Fruit fly (Drosophila melanogaster) whole organism, embryonic: ENCODE measurements around the gene CG9222.

ENCODE experiments used
- Abd-B ChIP-seq: fragments of 200-800 bp; sonication (Bioruptor generic); optimal IDR thresholded peaks from 2 replicates; lab custom pipeline; 2018; ENCODE audit warnings: missing biosample characterization, mild to moderate bottlenecking, missing genetic modification characterization, moderate library complexity
- Ada2b ChIP-seq: fragments of 200-800 bp; sonication (Bioruptor generic); IDR thresholded peaks from 2 replicates; pipeline ENCODE4 v1.3.6; 2022; ENCODE audit warnings: missing biosample characterization, missing genetic modification characterization
- CG10147 ChIP-seq: fragments of 200-800 bp; sonication (Bioruptor generic); optimal IDR thresholded peaks from 2 replicates; lab custom pipeline; 2019; ENCODE audit warnings: missing biosample characterization, mild to moderate bottlenecking, missing genetic modification characterization, moderate library complexity
- CG1024 ChIP-seq: fragments of 200-800 bp; sonication (Bioruptor generic); IDR thresholded peaks from 2 replicates; pipeline ENCODE4 v1.3.6; 2022; ENCODE audit warnings: missing biosample characterization, missing genetic modification characterization
- CG11560 ChIP-seq: fragments of 200-800 bp; sonication (Bioruptor generic); IDR thresholded peaks from 3 replicates; pipeline ENCODE4 v1.3.6; 2022; ENCODE audit warnings: missing biosample characterization, missing genetic modification characterization
- CG12219 ChIP-seq: fragments of 200-800 bp; sonication (Bioruptor generic); optimal IDR thresholded peaks from 3 replicates; lab custom pipeline; 2018; ENCODE audit warnings: missing biosample characterization, mild to moderate bottlenecking, missing genetic modification characterization
- CG1233 ChIP-seq: fragments of 200-800 bp; sonication (Bioruptor generic); optimal IDR thresholded peaks from 4 replicates; lab custom pipeline; 2018; ENCODE audit warnings: missing biosample characterization, mild to moderate bottlenecking, missing genetic modification characterization
- CG13296 ChIP-seq: fragments of 200-800 bp; sonication (Bioruptor generic); optimal IDR thresholded peaks from 3 replicates; lab custom pipeline; 2018; ENCODE audit warnings: missing biosample characterization, mild to moderate bottlenecking, missing genetic modification characterization
- CG14710 ChIP-seq: fragments of 200-800 bp; sonication (Bioruptor generic); optimal IDR thresholded peaks from 3 replicates; lab custom pipeline; 2019; ENCODE audit warnings: missing biosample characterization, mild to moderate bottlenecking, missing genetic modification characterization, moderate library complexity
- CG15073 ChIP-seq: fragments of 200-800 bp; sonication (Bioruptor generic); optimal IDR thresholded peaks from 2 replicates; lab custom pipeline; 2016; ENCODE audit warnings: missing biosample characterization, missing genetic modification characterization
- CG16779 ChIP-seq: fragments of 200-800 bp; sonication (Bioruptor generic); IDR thresholded peaks from 2 replicates; pipeline ENCODE4 v1.3.6; 2022; ENCODE audit warnings: missing biosample characterization, missing genetic modification characterization
- CG17359 ChIP-seq: fragments of 200-800 bp; sonication (Bioruptor generic); optimal IDR thresholded peaks from 3 replicates; lab custom pipeline; 2018; ENCODE audit warnings: missing biosample characterization, mild to moderate bottlenecking, missing genetic modification characterization, moderate library complexity
- CG17568 ChIP-seq: fragments of 200-800 bp; sonication (Bioruptor generic); optimal IDR thresholded peaks from 2 replicates; lab custom pipeline; 2018; ENCODE audit warnings: missing biosample characterization, mild to moderate bottlenecking, missing genetic modification characterization, moderate library complexity
- CG2116 ChIP-seq: fragments of 200-800 bp; sonication (Bioruptor generic); optimal IDR thresholded peaks from 3 replicates; lab custom pipeline; 2018; ENCODE audit warnings: missing biosample characterization, mild to moderate bottlenecking, missing genetic modification characterization
- CG3065 ChIP-seq: fragments of 200-800 bp; sonication (Bioruptor generic); optimal IDR thresholded peaks from 2 replicates; lab custom pipeline; 2016; ENCODE audit warnings: missing biosample characterization, missing genetic modification characterization
- CG31224 ChIP-seq: fragments of 200-800 bp; sonication (Bioruptor generic); IDR thresholded peaks from 2 replicates; pipeline ENCODE4 v1.3.6; 2022; ENCODE audit warnings: missing biosample characterization, missing genetic modification characterization
- CG33213 ChIP-seq: fragments of 200-800 bp; sonication (Bioruptor generic); optimal IDR thresholded peaks from 3 replicates; lab custom pipeline; 2016; ENCODE audit warnings: missing biosample characterization, missing genetic modification characterization
- CG33557 ChIP-seq: fragments of 200-800 bp; sonication (Bioruptor generic); optimal IDR thresholded peaks from 2 replicates; lab custom pipeline; 2019; ENCODE audit warnings: missing biosample characterization, mild to moderate bottlenecking, missing genetic modification characterization, moderate library complexity
- CG34422 ChIP-seq: fragments of 200-800 bp; sonication (Bioruptor generic); IDR thresholded peaks from 3 replicates; pipeline ENCODE4 v1.3.6; 2022; ENCODE audit warnings: missing biosample characterization, missing genetic modification characterization
- CG3847 ChIP-seq: fragments of 200-800 bp; sonication (Bioruptor generic); IDR thresholded peaks from 2 replicates; pipeline ENCODE4 v1.3.6; 2022; ENCODE audit warnings: missing biosample characterization, missing genetic modification characterization
- CG7987 ChIP-seq: fragments of 200-800 bp; sonication (Bioruptor generic); optimal IDR thresholded peaks from 2 replicates; lab custom pipeline; 2018; ENCODE audit warnings: missing biosample characterization, mild to moderate bottlenecking, missing genetic modification characterization, moderate library complexity
- GATAe ChIP-seq: fragments of 200-800 bp; sonication (Bioruptor generic); conservative IDR thresholded peaks from 2 replicates; pipeline ENCODE4 v1.3.6; 2022; ENCODE audit warnings: missing biosample characterization, missing genetic modification characterization
- Hr39 ChIP-seq: fragments of >200 bp; optimal IDR thresholded peaks from 2 replicates; lab custom pipeline; 2017
- Hr78 ChIP-seq, 2 experiments: fragments of 200-800 bp in 1 of 2; fragments of >200 bp in 1 of 2; sonication (Bioruptor generic) in 1 of 2; optimal IDR thresholded peaks; 2 replicates each; lab custom pipeline; 2017 to 2019; ENCODE audit warnings: missing biosample characterization in 2 of 2, missing genetic modification characterization in 2 of 2, mild to moderate bottlenecking in 1 of 2, moderate library complexity in 1 of 2
- MBD-R2 ChIP-seq: fragments of 200-800 bp; sonication (Bioruptor generic); IDR thresholded peaks from 2 replicates; pipeline ENCODE4 v1.3.6; 2022; ENCODE audit warnings: missing biosample characterization, missing genetic modification characterization
- Side ChIP-seq: fragments of 200-800 bp; sonication (Bioruptor generic); optimal IDR thresholded peaks from 2 replicates; lab custom pipeline; 2016; ENCODE audit warnings: missing biosample characterization, missing genetic modification characterization
- Six4 ChIP-seq: fragments of 200-800 bp; sonication (Bioruptor generic); optimal IDR thresholded peaks from 2 replicates; lab custom pipeline; 2016; ENCODE audit warnings: missing biosample characterization, missing genetic modification characterization
- Vsx1 ChIP-seq: fragments of 200-800 bp; sonication (Bioruptor generic); optimal IDR thresholded peaks from 2 replicates; lab custom pipeline; 2017; ENCODE audit warnings: missing biosample characterization, mild to moderate bottlenecking, missing genetic modification characterization, missing genetic modification reagents
- YL-1 ChIP-seq: fragments of 200-800 bp; sonication (Bioruptor generic); optimal IDR thresholded peaks from 3 replicates; lab custom pipeline; 2017; ENCODE audit warnings: missing biosample characterization, mild to moderate bottlenecking, missing genetic modification characterization
- cg ChIP-seq: fragments of 200-800 bp; sonication (Bioruptor generic); optimal IDR thresholded peaks from 3 replicates; lab custom pipeline; 2019; ENCODE audit warnings: missing biosample characterization, mild to moderate bottlenecking, missing genetic modification characterization, moderate library complexity
- chm ChIP-seq: fragments of 200-800 bp; sonication (Bioruptor generic); IDR thresholded peaks from 2 replicates; pipeline ENCODE4 v1.3.6; 2022; ENCODE audit warnings: missing biosample characterization, missing genetic modification characterization
- croc ChIP-seq: fragments of 200-800 bp; sonication (Bioruptor generic); conservative IDR thresholded peaks from 3 replicates; pipeline ENCODE4 v1.3.6; 2022; ENCODE audit warnings: missing biosample characterization, missing genetic modification characterization
- dimm ChIP-seq: fragments of 200-800 bp; sonication (Bioruptor generic); IDR thresholded peaks from 2 replicates; pipeline ENCODE4 v1.3.6; 2022; ENCODE audit warnings: missing biosample characterization, missing genetic modification characterization
- ems ChIP-seq: fragments of 200-800 bp; sonication (Bioruptor generic); optimal IDR thresholded peaks from 3 replicates; lab custom pipeline; 2016; ENCODE audit warnings: missing biosample characterization, missing genetic modification characterization
- fd3F ChIP-seq: fragments of 200-800 bp; sonication (Bioruptor generic); optimal IDR thresholded peaks from 2 replicates; lab custom pipeline; 2018; ENCODE audit warnings: missing biosample characterization, mild to moderate bottlenecking, missing genetic modification characterization, moderate library complexity
- jing ChIP-seq: fragments of 200-800 bp; sonication (Bioruptor generic); optimal IDR thresholded peaks from 2 replicates; lab custom pipeline; 2018; ENCODE audit warnings: missing biosample characterization, mild to moderate bottlenecking, missing genetic modification characterization
- ken ChIP-seq: fragments of 200-800 bp; sonication (Bioruptor generic); IDR thresholded peaks from 3 replicates; pipeline ENCODE4 v1.3.6; 2022; ENCODE audit warnings: missing biosample characterization, missing genetic modification characterization
- lola ChIP-seq, 3 experiments: fragments of >200 bp in 2 of 3; fragments of 200-800 bp in 1 of 3; sonication (Bioruptor generic) in 1 of 3; optimal IDR thresholded peaks; 2 replicates each; lab custom pipeline; 2017 to 2019; ENCODE audit warnings: missing biosample characterization in 3 of 3, missing genetic modification characterization in 3 of 3, mild to moderate bottlenecking in 1 of 3, moderate library complexity in 1 of 3
- luna ChIP-seq: fragments of 200-800 bp; sonication (Bioruptor generic); optimal IDR thresholded peaks from 2 replicates; lab custom pipeline; 2016; ENCODE audit warnings: missing biosample characterization, missing genetic modification characterization
- otp ChIP-seq: fragments of 200-800 bp; sonication (Bioruptor generic); IDR thresholded peaks from 3 replicates; pipeline ENCODE4, ENCODE4 v1.3.6; 2022; ENCODE audit warnings: missing biosample characterization, missing genetic modification characterization
- pb ChIP-seq: fragments of 200-800 bp; sonication (Bioruptor generic); optimal IDR thresholded peaks from 3 replicates; lab custom pipeline; 2016; ENCODE audit warnings: missing biosample characterization, missing genetic modification characterization
- pho ChIP-seq: fragments of 200-800 bp; sonication (Bioruptor generic); optimal IDR thresholded peaks from 2 replicates; lab custom pipeline; 2016; ENCODE audit warnings: missing biosample characterization, missing genetic modification characterization
- prd ChIP-seq, 3 experiments: fragments of >200 bp in 2 of 3; fragments of 200-800 bp in 1 of 3; sonication (Bioruptor generic) in 1 of 3; optimal IDR thresholded peaks in 2 of 3; IDR thresholded peaks in 1 of 3; 2 replicates in 2 of 3; 3 replicates in 1 of 3; pipeline versions ENCODE4 v1.3.6 to Lab custom; 2017 to 2022; ENCODE audit warnings: missing biosample characterization in 1 of 3, missing genetic modification characterization in 1 of 3
- salm ChIP-seq: fragments of 200-800 bp; sonication (Bioruptor generic); optimal IDR thresholded peaks from 2 replicates; lab custom pipeline; 2018; ENCODE audit warnings: missing biosample characterization, mild to moderate bottlenecking, missing genetic modification characterization
- sqz ChIP-seq: fragments of 200-800 bp; sonication (Bioruptor generic); optimal IDR thresholded peaks from 3 replicates; lab custom pipeline; 2018; ENCODE audit warnings: missing biosample characterization, mild to moderate bottlenecking, missing genetic modification characterization
- stwl ChIP-seq: fragments of 200-800 bp; sonication (Bioruptor generic); optimal IDR thresholded peaks from 3 replicates; lab custom pipeline; 2018; ENCODE audit warnings: missing biosample characterization, mild to moderate bottlenecking, missing genetic modification characterization, moderate library complexity
- tio ChIP-seq: fragments of 200-800 bp; sonication (Bioruptor generic); optimal IDR thresholded peaks from 2 replicates; lab custom pipeline; 2017; ENCODE audit warnings: missing biosample characterization, missing genetic modification characterization, inconsistent platforms
- toy ChIP-seq: fragments of 200-800 bp; sonication (Bioruptor generic); IDR thresholded peaks from 2 replicates; pipeline ENCODE4 v1.3.6; 2022; ENCODE audit warnings: missing biosample characterization, missing genetic modification characterization
- trh ChIP-seq: fragments of 200-800 bp; sonication (Bioruptor generic); optimal IDR thresholded peaks from 2 replicates; lab custom pipeline; 2016; ENCODE audit warnings: missing biosample characterization, missing genetic modification characterization

The CG9222 gene

DNA sequence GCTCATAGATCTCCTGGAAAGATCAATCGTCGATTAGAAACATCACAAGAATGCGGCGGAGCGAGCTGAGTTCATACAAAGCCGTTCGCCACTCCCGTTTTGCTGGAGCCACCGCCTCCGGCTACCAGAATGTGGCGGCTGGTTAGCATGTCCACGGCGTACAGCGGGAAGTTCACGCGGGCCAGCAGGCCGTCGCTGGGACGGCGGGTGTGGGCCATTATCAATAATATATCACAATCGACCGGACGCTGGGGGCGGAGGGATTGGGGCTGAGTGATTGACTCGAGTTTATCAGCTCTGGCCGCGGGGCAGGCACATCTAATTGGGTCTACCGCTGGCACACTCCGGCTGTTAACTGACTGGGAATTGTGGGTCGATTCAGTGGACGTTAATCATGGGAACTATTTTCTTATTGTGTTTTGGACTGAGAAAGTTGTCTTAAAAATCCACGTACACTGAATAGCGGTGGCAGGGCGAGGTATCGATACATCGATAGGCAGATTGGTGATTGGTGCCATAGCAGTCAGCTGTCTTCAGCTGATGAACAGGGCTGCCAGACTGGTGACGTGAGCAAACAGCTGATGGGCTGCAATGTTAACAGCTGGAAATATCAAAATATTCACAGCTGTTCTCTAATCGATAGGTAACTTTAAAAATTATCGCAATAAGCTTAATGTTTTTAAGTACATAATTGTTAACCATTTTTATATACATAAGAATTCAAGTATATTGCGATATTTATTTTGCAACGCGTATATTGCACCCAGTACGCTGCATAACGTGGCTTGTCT is 32.1 kb upstream of the CG9222 start, which contains the start of gene CG9175 (continued):
- TF ChIP-seq Vsx1 (GFP tag; lab: Kevin White, UChicago) = no peak
- no peak for TF ChIP-seq CG15073 (GFP tag; lab: Kevin White, UChicago)
- TF ChIP-seq tio (GFP tag; lab: Kevin White, UChicago) = no peak
- no peak for TF ChIP-seq lola (GFP tag; optimal IDR thresholded peaks at IDR 0.05; lab: Kevin White, UChicago)
- no peak for TF ChIP-seq CG3065 (GFP tag; lab: Kevin White, UChicago)
- TF ChIP-seq CG12219 (GFP tag; lab: Kevin White, UChicago) = no peak
- TF ChIP-seq CG17568 = no peak
- peak; percentile 70 for TF ChIP-seq CG33213 (GFP tag; lab: Kevin White, UChicago)
- no peak for TF ChIP-seq otp (GFP tag; lab: Robert Waterston, UW)
- TF ChIP-seq YL-1 = peak; percentile 94
- no peak for TF ChIP-seq croc (GFP tag; lab: Robert Waterston, UW)
- TF ChIP-seq pb (GFP tag; lab: Kevin White, UChicago) = peak; percentile 7
- no peak for TF ChIP-seq jing (GFP tag; lab: Kevin White, UChicago)
- TF ChIP-seq Abd-B (GFP tag; lab: Kevin White, UChicago) = no peak
- no peak for TF ChIP-seq prd (optimal IDR thresholded peaks at IDR 0.05; lab: Kevin White, UChicago)
- 0 out of 3 replicates have a peak, but pooled peaks have one; percentile 18 for TF ChIP-seq prd (GFP tag; IDR thresholded peaks at IDR 0.05; lab: Robert Waterston, UW)
- no peak for TF ChIP-seq GATAe (GFP tag; lab: Robert Waterston, UW)
- TF ChIP-seq CG1233 (GFP tag; lab: Kevin White, UChicago) = no peak
- TF ChIP-seq CG31224 (GFP tag; lab: Robert Waterston, UW) = no peak
- TF ChIP-seq stwl (tag; lab: Kevin White, UChicago) = peak; percentile 94
- TF ChIP-seq Hr78 (GFP tag; optimal IDR thresholded peaks at IDR 0.05; lab: Kevin White, UChicago) = no peak
- TF ChIP-seq CG33557 (GFP tag; lab: Kevin White, UChicago) = no peak
- TF ChIP-seq CG17359 (tag; lab: Kevin White, UChicago) = peak; percentile 2
- TF ChIP-seq luna (GFP tag; lab: Kevin White, UChicago) = peak; percentile 5
- TF ChIP-seq trh (GFP tag; lab: Kevin White, UChicago) = no peak
- TF ChIP-seq Hr39 = no peak
- TF ChIP-seq CG14710 (tag; lab: Kevin White, UChicago) = peak; percentile 76
- 0 out of 3 replicates have a peak, but pooled peaks have one; percentile 24 for TF ChIP-seq ken (GFP tag; lab: Robert Waterston, UW)
- peak; percentile 41; the same call in 1 of the 2 replicates for TF ChIP-seq chm
- no peak for TF ChIP-seq salm (tag; lab: Kevin White, UChicago)
- TF ChIP-seq CG34422 (GFP tag; lab: Robert Waterston, UW) = peak; percentile 81
- no peak for TF ChIP-seq Ada2b
- TF ChIP-seq fd3F = no peak
- peak; percentile 84 for TF ChIP-seq CG3847
- no peak for TF ChIP-seq CG13296 (GFP tag; lab: Kevin White, UChicago)
- TF ChIP-seq CG10147 (GFP tag; lab: Kevin White, UChicago) = no peak
- TF ChIP-seq pho (GFP tag; lab: Kevin White, UChicago) = peak; percentile 69
- TF ChIP-seq CG16779 (GFP tag; lab: Robert Waterston, UW) = no peak
- TF ChIP-seq CG7987 (GFP tag; lab: Kevin White, UChicago) = no peak
- no peak for TF ChIP-seq CG11560 (tag; lab: Robert Waterston, UW)
- no peak for TF ChIP-seq sqz (GFP tag; lab: Kevin White, UChicago)
- peak; percentile 31 for TF ChIP-seq Side (GFP tag; lab: Kevin White, UChicago)
- peak; percentile 78 for TF ChIP-seq CG2116 (GFP tag; lab: Kevin White, UChicago)
- TF ChIP-seq CG1024 = no peak
- no peak for TF ChIP-seq cg (GFP tag; lab: Kevin White, UChicago)
- no peak for TF ChIP-seq dimm
- TF ChIP-seq ems (GFP tag; lab: Kevin White, UChicago) = no peak
- TF ChIP-seq Six4 = no peak
- TF ChIP-seq toy (GFP tag; lab: Robert Waterston, UW) = no peak
- peak; percentile 98 for TF ChIP-seq MBD-R2 (GFP tag; lab: Robert Waterston, UW)
